Worm (Caenorhabditis elegans) whole organism, mixed stage, embryonic: Measurements from ENCODE around the gene ina-1.

Experiments used
- M03D4.4 ChIP-seq: sonication (generic microtip); optimal IDR thresholded peaks from 2 replicates; lab custom pipeline; 2017; ENCODE audit warnings: mild to moderate bottlenecking, missing genetic modification characterization, missing compliant biosample characterization
- blmp-1 ChIP-seq: fragments of 150-350 bp; optimal IDR thresholded peaks from 2 replicates; lab custom pipeline; 2014; ENCODE audit warnings: missing biosample characterization, missing genetic modification characterization
- drap-1 ChIP-seq: fragments of 200-800 bp; sonication (Bioruptor generic); optimal IDR thresholded peaks from 3 replicates; lab custom pipeline; 2018; ENCODE audit warnings: mild to moderate bottlenecking, missing genetic modification characterization, missing compliant biosample characterization
- nhr-12 ChIP-seq: fragments of 150-350 bp; optimal IDR thresholded peaks from 2 replicates; lab custom pipeline; 2014; ENCODE audit warnings: missing biosample characterization, missing genetic modification characterization
- unc-62 ChIP-seq: fragments of 150-350 bp; optimal IDR thresholded peaks from 2 replicates; lab custom pipeline; 2014; ENCODE audit warnings: missing biosample characterization, missing genetic modification reagents, missing genetic modification characterization

- TF ChIP-seq M03D4.4 (tag; lab: Kevin White, UChicago) (no peak), unc-62 (peak; percentile 58), nhr-12 (no peak), drap-1 (GFP tag; lab: Kevin White, UChicago) (no peak), blmp-1 (no peak)
These were observed 3.4 kb upstream of the ina-1 start for ce11 chrIII:9176008-9176407.
